Worm (Caenorhabditis elegans) whole organism, young adult: ENCODE measurements around the gene rpm-1.

Experiments
- B0019.2 ChIP-seq: fragments of 200-800 bp; sonication (Bioruptor generic); conservative IDR thresholded peaks from 2 replicates; pipeline ENCODE4 v1.3.6; 2022; ENCODE audit warnings: missing genetic modification reagents, missing genetic modification characterization, missing compliant biosample characterization
- B0336.3 ChIP-seq: fragments of 200-800 bp; sonication (Bioruptor generic); IDR thresholded peaks from 2 replicates; pipeline ENCODE4 v1.3.6; 2022; ENCODE audit warnings: missing genetic modification characterization, missing compliant biosample characterization
- D2030.7 ChIP-seq: fragments of 200-800 bp; sonication (Bioruptor generic); IDR thresholded peaks from 2 replicates; pipeline ENCODE4 v1.3.6; 2022; ENCODE audit warnings: missing genetic modification reagents, missing genetic modification characterization, missing compliant biosample characterization
- F33H1.4 ChIP-seq: fragments of 200-800 bp; sonication (Bioruptor generic); IDR thresholded peaks from 2 replicates; pipeline ENCODE4 v1.3.6; 2022; ENCODE audit warnings: missing genetic modification reagents, missing genetic modification characterization, missing compliant biosample characterization
- F37B4.10 ChIP-seq: fragments of 200-800 bp; sonication (Bioruptor generic); IDR thresholded peaks from 2 replicates; pipeline ENCODE4 v1.3.6; 2022; ENCODE audit warnings: missing genetic modification characterization, missing compliant biosample characterization
- F52B5.7 ChIP-seq: sonication (generic microtip); optimal IDR thresholded peaks from 2 replicates; lab custom pipeline; 2016; ENCODE audit warnings: mild to moderate bottlenecking, missing genetic modification characterization, missing compliant biosample characterization
- aptf-3 ChIP-seq: fragments of 200-800 bp; sonication (Bioruptor generic); IDR thresholded peaks from 2 replicates; pipeline ENCODE4 v1.3.6; 2022; ENCODE audit warnings: missing genetic modification characterization, missing compliant biosample characterization
- cebp-1 ChIP-seq, 2 experiments: fragments of 200-800 bp in 1 of 2; sonication (Bioruptor generic) in 1 of 2; sonication (generic microtip) in 1 of 2; IDR thresholded peaks in 1 of 2; optimal IDR thresholded peaks in 1 of 2; 2 replicates each; pipeline versions ENCODE4 v1.3.6 to Lab custom; 2017 to 2022; ENCODE audit warnings: missing compliant biosample characterization in 2 of 2, missing genetic modification characterization in 2 of 2, mild to moderate bottlenecking in 1 of 2, missing genetic modification reagents in 1 of 2, moderate library complexity in 1 of 2
- ceh-100 ChIP-seq: fragments of 200-800 bp; sonication (Bioruptor generic); IDR thresholded peaks from 2 replicates; pipeline ENCODE4 v1.3.6; 2022; ENCODE audit warnings: missing genetic modification reagents, missing genetic modification characterization, missing compliant biosample characterization
- ceh-27 ChIP-seq: fragments of 200-800 bp; sonication (Bioruptor generic); optimal IDR thresholded peaks from 2 replicates; lab custom pipeline; 2018; ENCODE audit warnings: mild to moderate bottlenecking, missing genetic modification characterization, moderate library complexity, missing compliant biosample characterization
- ceh-79 ChIP-seq: sonication (generic microtip); optimal IDR thresholded peaks from 2 replicates; lab custom pipeline; 2017; ENCODE audit warnings: mild to moderate bottlenecking, missing genetic modification characterization, missing compliant biosample characterization
- ekl-4 ChIP-seq: fragments of 200-800 bp; sonication (Bioruptor generic); IDR thresholded peaks from 2 replicates; pipeline ENCODE4 v1.3.6; 2022; ENCODE audit warnings: missing genetic modification reagents, missing genetic modification characterization, missing compliant biosample characterization
- ets-4 ChIP-seq: fragments of 200-800 bp; sonication (Bioruptor generic); optimal IDR thresholded peaks from 2 replicates; lab custom pipeline; 2018; ENCODE audit warnings: mild to moderate bottlenecking, missing genetic modification characterization, missing compliant biosample characterization
- hlh-12 ChIP-seq: sonication (generic microtip); optimal IDR thresholded peaks from 2 replicates; lab custom pipeline; 2016; ENCODE audit warnings: missing genetic modification characterization, missing compliant biosample characterization
- hlh-26 ChIP-seq: fragments of 200-800 bp; sonication (Bioruptor generic); conservative IDR thresholded peaks from 2 replicates; pipeline ENCODE4 v1.3.6; 2022; ENCODE audit warnings: missing genetic modification reagents, missing genetic modification characterization, missing compliant biosample characterization
- hsf-1 ChIP-seq: fragments of 200-800 bp; sonication (Bioruptor generic); IDR thresholded peaks from 2 replicates; pipeline ENCODE4 v1.3.6; 2022; ENCODE audit warnings: missing genetic modification reagents, missing genetic modification characterization, missing compliant biosample characterization
- lag-1 ChIP-seq: fragments of 200-800 bp; sonication (Bioruptor generic); IDR thresholded peaks from 2 replicates; pipeline ENCODE4 v1.3.6; 2022; ENCODE audit warnings: missing genetic modification reagents, missing genetic modification characterization, missing compliant biosample characterization
- lin-40 ChIP-seq: sonication (generic microtip); optimal IDR thresholded peaks from 2 replicates; lab custom pipeline; 2016; ENCODE audit warnings: missing genetic modification characterization, mild to moderate bottlenecking, missing compliant biosample characterization, missing genotype, missing genetic modification reagents
- lin-54 ChIP-seq: fragments of 200-800 bp; sonication (Bioruptor generic); optimal IDR thresholded peaks from 2 replicates; lab custom pipeline; 2018; ENCODE audit warnings: mild to moderate bottlenecking, missing genetic modification characterization, missing compliant biosample characterization
- mel-28 ChIP-seq: sonication (generic microtip); optimal IDR thresholded peaks from 2 replicates; lab custom pipeline; 2016; ENCODE audit warnings: borderline replicate concordance, mild to moderate bottlenecking, missing genetic modification characterization, missing compliant biosample characterization
- mes-4 ChIP-seq: sonication (generic microtip); optimal IDR thresholded peaks from 2 replicates; lab custom pipeline; 2016; ENCODE audit warnings: missing genotype, missing genetic modification characterization, missing compliant biosample characterization
- mxl-1 ChIP-seq: sonication (generic microtip); optimal IDR thresholded peaks from 2 replicates; lab custom pipeline; 2016; ENCODE audit warnings: missing genetic modification characterization, missing compliant biosample characterization
- nfya-2 ChIP-seq: fragments of 200-800 bp; sonication (Bioruptor generic); IDR thresholded peaks from 2 replicates; pipeline ENCODE4 v1.3.6; 2022; ENCODE audit warnings: missing genetic modification reagents, missing genetic modification characterization, missing compliant biosample characterization
- nhr-120 ChIP-seq: fragments of 200-800 bp; sonication (Bioruptor generic); IDR thresholded peaks from 2 replicates; pipeline ENCODE4 v1.3.6; 2022; ENCODE audit warnings: missing genetic modification characterization, missing compliant biosample characterization
- nhr-80 ChIP-seq: sonication (generic microtip); optimal IDR thresholded peaks from 2 replicates; lab custom pipeline; 2016; ENCODE audit warnings: missing genetic modification characterization, missing compliant biosample characterization
- pbrm-1 ChIP-seq: fragments of 200-800 bp; sonication (Bioruptor generic); IDR thresholded peaks from 2 replicates; pipeline ENCODE4 v1.3.6; 2022; ENCODE audit warnings: missing genetic modification reagents, missing genetic modification characterization, missing compliant biosample characterization
- repo-1 ChIP-seq: sonication (generic microtip); optimal IDR thresholded peaks from 2 replicates; lab custom pipeline; 2017; ENCODE audit warnings: mild to moderate bottlenecking, missing genetic modification characterization, missing compliant biosample characterization
- sdz-38 ChIP-seq: sonication (generic microtip); optimal IDR thresholded peaks from 2 replicates; lab custom pipeline; 2016; ENCODE audit warnings: missing genotype, missing genetic modification characterization, missing compliant biosample characterization
- sea-2 ChIP-seq: fragments of 200-800 bp; sonication (Bioruptor generic); IDR thresholded peaks from 2 replicates; pipeline ENCODE4 v1.3.6; 2022; ENCODE audit warnings: missing genetic modification characterization, missing compliant biosample characterization
- snpc-3.4 ChIP-seq: sonication (generic microtip); optimal IDR thresholded peaks from 2 replicates; lab custom pipeline; 2017; ENCODE audit warnings: missing genetic modification characterization, mild to moderate bottlenecking, missing compliant biosample characterization, antibody characterized with exemption, moderate library complexity, missing genotype, missing genetic modification reagents
- tbp1 ChIP-seq: fragments of 200-800 bp; sonication (Bioruptor generic); optimal IDR thresholded peaks from 2 replicates; lab custom pipeline; 2018; ENCODE audit warnings: mild to moderate bottlenecking, missing genetic modification characterization, missing compliant biosample characterization
- unc-130 ChIP-seq: sonication (generic microtip); optimal IDR thresholded peaks from 2 replicates; lab custom pipeline; 2016; ENCODE audit warnings: missing genetic modification reagents, missing genetic modification characterization, missing compliant biosample characterization
- unc-62 ChIP-seq: fragments of 150-350 bp; optimal IDR thresholded peaks from 2 replicates; lab custom pipeline; 2014; ENCODE audit warnings: missing biosample characterization, missing genetic modification reagents, missing genetic modification characterization
- zfh-2 ChIP-seq: fragments of 200-800 bp; sonication (Bioruptor generic); conservative IDR thresholded peaks from 2 replicates; pipeline ENCODE4 v1.3.6; 2022; ENCODE audit warnings: missing genetic modification reagents, missing genetic modification characterization, missing compliant biosample characterization
- ztf-22 ChIP-seq: fragments of 200-800 bp; sonication (Bioruptor generic); optimal IDR thresholded peaks from 2 replicates; lab custom pipeline; 2018; ENCODE audit warnings: mild to moderate bottlenecking, missing genetic modification characterization, moderate library complexity, missing compliant biosample characterization
- ztf-25 ChIP-seq: fragments of 200-800 bp; sonication (Bioruptor generic); IDR thresholded peaks from 2 replicates; pipeline ENCODE4 v1.3.6; 2022; ENCODE audit warnings: missing genetic modification reagents, missing genetic modification characterization, missing compliant biosample characterization
- ztf-28 ChIP-seq: fragments of 200-800 bp; sonication (Bioruptor generic); IDR thresholded peaks from 2 replicates; pipeline ENCODE4 v1.3.6; 2022; ENCODE audit warnings: missing genetic modification reagents, missing genetic modification characterization, missing compliant biosample characterization

The rpm-1 gene

DNA sequence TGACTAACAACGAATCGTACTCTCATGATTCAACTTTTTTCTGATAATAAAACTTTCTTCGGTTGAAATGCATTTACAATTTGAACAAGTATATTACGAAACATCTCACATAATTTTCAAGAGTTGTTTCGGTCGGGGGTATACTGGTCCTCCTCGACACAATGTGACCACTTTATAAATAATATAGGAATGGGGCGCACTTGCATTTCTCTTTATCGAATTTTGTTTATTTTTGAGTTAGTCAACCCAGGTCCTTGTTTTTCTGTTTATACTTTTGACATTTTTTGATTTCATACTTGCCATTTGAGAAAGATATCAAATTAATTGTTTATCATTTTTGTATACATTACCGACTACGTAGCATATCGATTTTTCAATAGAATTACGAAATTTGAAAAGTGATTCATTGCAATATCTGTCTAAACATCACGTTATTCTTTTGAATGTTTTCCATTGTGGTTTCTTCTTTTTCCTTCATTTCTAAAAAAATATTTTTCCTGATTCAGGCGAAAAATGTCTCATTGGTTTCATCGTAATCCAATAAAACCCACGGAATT lies 45.9 kb downstream of the rpm-1 start, which contains the start of gene B0507.2:
B0507.2 (plus strand) TSS at position 507 of the 557 bp plus-strand sequence.
- TF ChIP-seq B0336.3: no peak
- peak; percentile 53 for TF ChIP-seq ceh-27 (GFP tag; lab: Kevin White, UChicago)
- TF ChIP-seq sdz-38 (tag; lab: Kevin White, UChicago): no peak
- TF ChIP-seq lag-1 (GFP tag; lab: Robert Waterston, UW): no peak
- TF ChIP-seq ztf-22 (GFP tag; lab: Kevin White, UChicago): no peak
- TF ChIP-seq unc-130 (GFP tag; lab: Kevin White, UChicago): no peak
- no peak for TF ChIP-seq nfya-2
- TF ChIP-seq mel-28 (tag; lab: Kevin White, UChicago): no peak
- no peak for TF ChIP-seq ztf-28 (GFP tag; lab: Robert Waterston, UW)
- no peak for TF ChIP-seq repo-1 (tag; lab: Kevin White, UChicago)
- TF ChIP-seq tbp1 (GFP tag; lab: Kevin White, UChicago): no peak
- TF ChIP-seq cebp-1 (GFP tag; IDR thresholded peaks at IDR 0.05; lab: Robert Waterston, UW): no peak
- peak; percentile 76 for TF ChIP-seq cebp-1 (tag; optimal IDR thresholded peaks at IDR 0.05; lab: Kevin White, UChicago)
- TF ChIP-seq aptf-3 (GFP tag; lab: Robert Waterston, UW): no peak
- TF ChIP-seq lin-40: no peak
- no peak for TF ChIP-seq hsf-1 (GFP tag; lab: Robert Waterston, UW)
- no peak for TF ChIP-seq hlh-12 (tag; lab: Kevin White, UChicago)
- TF ChIP-seq D2030.7: no peak
- TF ChIP-seq ceh-100 (GFP tag; lab: Robert Waterston, UW): no peak
- TF ChIP-seq nhr-80 (tag; lab: Kevin White, UChicago): peak; percentile 36
- no peak for TF ChIP-seq F52B5.7 (tag; lab: Kevin White, UChicago)
- no peak for TF ChIP-seq snpc-3.4 (tag; lab: Kevin White, UChicago)

DNA sequence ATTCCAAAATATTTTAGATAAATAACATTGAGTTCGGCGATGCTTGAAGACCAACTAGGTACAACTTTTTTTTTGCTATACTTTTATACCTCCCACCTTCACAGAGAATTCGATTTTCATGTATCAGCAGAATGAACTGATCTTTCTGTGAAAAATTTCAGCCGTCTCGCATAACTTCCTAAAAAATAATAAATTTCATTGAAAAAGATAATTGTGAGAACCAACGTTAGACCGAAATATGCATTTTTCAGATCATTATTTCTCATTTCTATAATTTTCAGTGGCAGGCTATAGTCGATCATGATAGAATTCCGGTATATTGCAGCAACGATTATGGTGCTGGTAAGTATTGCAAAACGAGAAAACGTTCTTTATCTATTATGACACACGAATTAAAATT lies 48.2 kb downstream of the rpm-1 start, which contains the start of gene srx-115:
srx-115 (plus strand) TSS at position 301 of the 400 bp plus-strand sequence.
- TF ChIP-seq unc-130 (GFP tag; lab: Kevin White, UChicago) (no peak), F33H1.4 (no peak), pbrm-1 (GFP tag; lab: Robert Waterston, UW) (no peak), unc-62 (GFP tag; lab: Kevin White, UChicago) (no peak), hlh-26 (GFP tag; lab: Robert Waterston, UW) (no peak), ets-4 (no peak), lin-54 (GFP tag; lab: Kevin White, UChicago) (no peak), zfh-2 (GFP tag; lab: Robert Waterston, UW) (no peak), mes-4 (tag; lab: Kevin White, UChicago) (no peak), mxl-1 (tag; lab: Kevin White, UChicago) (no peak), nhr-80 (tag; lab: Kevin White, UChicago) (no peak), B0019.2 (GFP tag; lab: Robert Waterston, UW) (no peak), ztf-25 (GFP tag; lab: Robert Waterston, UW) (no peak), D2030.7 (no peak), F37B4.10 (GFP tag; lab: Robert Waterston, UW) (no peak), sea-2 (GFP tag; lab: Robert Waterston, UW) (no peak), ekl-4 (GFP tag; lab: Robert Waterston, UW) (no peak), nhr-120 (no peak), ceh-79 (no peak)
